Fruit fly (Drosophila melanogaster) whole organism, embryonic: ENCODE results near the gene Larp7.

Experiments
- Atf6 ChIP-seq: fragments of 200-800 bp; sonication (Bioruptor generic); IDR thresholded peaks from 2 replicates; pipeline ENCODE4 v1.3.6; 2022; ENCODE audit warnings: missing biosample characterization, missing genetic modification characterization
- B-H1 ChIP-seq: fragments of 200-800 bp; sonication (Bioruptor generic); IDR thresholded peaks from 3 replicates; pipeline ENCODE4 v1.3.6; 2022; ENCODE audit warnings: missing biosample characterization, missing genetic modification characterization
- CG10543 ChIP-seq: fragments of 200-800 bp; sonication (Bioruptor generic); optimal IDR thresholded peaks from 3 replicates; lab custom pipeline; 2017; ENCODE audit warnings: missing biosample characterization, mild to moderate bottlenecking, missing genetic modification characterization, moderate library complexity
- CG11723 ChIP-seq: fragments of 200-800 bp; sonication (Bioruptor generic); optimal IDR thresholded peaks from 2 replicates; lab custom pipeline; 2017; ENCODE audit warnings: missing biosample characterization, mild to moderate bottlenecking, missing genetic modification characterization
- CG12104 ChIP-seq: fragments of 200-800 bp; sonication (Bioruptor generic); optimal IDR thresholded peaks from 3 replicates; lab custom pipeline; 2016; ENCODE audit warnings: missing biosample characterization, missing genetic modification characterization
- CG14965 ChIP-seq: fragments of 200-800 bp; sonication (Bioruptor generic); optimal IDR thresholded peaks from 2 replicates; lab custom pipeline; 2016; ENCODE audit warnings: missing biosample characterization, missing genetic modification characterization, borderline replicate concordance
- CG16813 ChIP-seq: fragments of 200-800 bp; sonication (Bioruptor generic); IDR thresholded peaks from 3 replicates; pipeline ENCODE4 v1.3.6; 2022; ENCODE audit warnings: missing biosample characterization, missing genetic modification characterization; ENCODE audit not compliant: partially characterized antibody
- CG17912 ChIP-seq: fragments of 200-800 bp; sonication (Bioruptor generic); optimal IDR thresholded peaks from 2 replicates; lab custom pipeline; 2018; ENCODE audit warnings: missing biosample characterization, mild to moderate bottlenecking, missing genetic modification characterization
- CG1832 ChIP-seq: fragments of 200-800 bp; sonication (Bioruptor generic); optimal IDR thresholded peaks from 2 replicates; lab custom pipeline; 2017; ENCODE audit warnings: missing biosample characterization, mild to moderate bottlenecking, missing genetic modification characterization, inconsistent platforms
- CG18476 ChIP-seq: fragments of 200-800 bp; sonication (Bioruptor generic); optimal IDR thresholded peaks from 2 replicates; lab custom pipeline; 2016; ENCODE audit warnings: missing biosample characterization, mild to moderate bottlenecking, missing genetic modification characterization
- CG18619 ChIP-seq: fragments of 200-800 bp; sonication (Bioruptor generic); optimal IDR thresholded peaks from 3 replicates; lab custom pipeline; 2017; ENCODE audit warnings: missing biosample characterization, mild to moderate bottlenecking, missing genetic modification characterization
- CG2712 ChIP-seq: fragments of 200-800 bp; optimal IDR thresholded peaks from 3 replicates; lab custom pipeline; 2019; ENCODE audit warnings: missing biosample characterization, mild to moderate bottlenecking, missing genetic modification characterization, moderate library complexity
- CG30020 ChIP-seq: fragments of 200-800 bp; optimal IDR thresholded peaks from 2 replicates; lab custom pipeline; 2019; ENCODE audit warnings: missing biosample characterization, mild to moderate bottlenecking, missing genetic modification characterization, moderate library complexity
- CG30431 ChIP-seq: fragments of 200-800 bp; sonication (Bioruptor generic); optimal IDR thresholded peaks from 2 replicates; lab custom pipeline; 2017; ENCODE audit warnings: missing biosample characterization, missing genetic modification characterization
- CG31224 ChIP-seq: fragments of 200-800 bp; sonication (Bioruptor generic); IDR thresholded peaks from 2 replicates; pipeline ENCODE4 v1.3.6; 2022; ENCODE audit warnings: missing biosample characterization, missing genetic modification characterization
- CG4854 ChIP-seq: fragments of 200-800 bp; sonication (Bioruptor generic); optimal IDR thresholded peaks from 2 replicates; lab custom pipeline; 2016; ENCODE audit warnings: missing biosample characterization, missing genetic modification characterization, inconsistent platforms
- CG6791 ChIP-seq: fragments of 200-800 bp; sonication (Bioruptor generic); IDR thresholded peaks from 3 replicates; pipeline ENCODE4 v1.3.6; 2022; ENCODE audit warnings: missing biosample characterization, missing genetic modification characterization; ENCODE audit not compliant: partially characterized antibody
- CG8359 ChIP-seq: fragments of 200-800 bp; sonication (Bioruptor generic); optimal IDR thresholded peaks from 2 replicates; lab custom pipeline; 2017; ENCODE audit warnings: missing biosample characterization, mild to moderate bottlenecking, missing genetic modification characterization, borderline replicate concordance
- CG8944 ChIP-seq: fragments of 200-800 bp; sonication (Bioruptor generic); optimal IDR thresholded peaks from 3 replicates; lab custom pipeline; 2016; ENCODE audit warnings: missing biosample characterization, missing genetic modification characterization
- CG9876 ChIP-seq: fragments of 200-800 bp; sonication (Bioruptor generic); optimal IDR thresholded peaks from 2 replicates; lab custom pipeline; 2016; ENCODE audit warnings: missing biosample characterization, missing genetic modification characterization
- D19B ChIP-seq: fragments of 200-800 bp; sonication (Bioruptor generic); optimal IDR thresholded peaks from 2 replicates; lab custom pipeline; 2017; ENCODE audit warnings: missing biosample characterization, mild to moderate bottlenecking, missing genetic modification characterization
- Dll ChIP-seq: fragments of 200-800 bp; sonication (Bioruptor generic); IDR thresholded peaks from 4 replicates; pipeline ENCODE4 v1.3.6; 2022; ENCODE audit warnings: missing biosample characterization, missing genetic modification characterization; ENCODE audit not compliant: partially characterized antibody
- Doc3 ChIP-seq: fragments of 200-800 bp; sonication (Bioruptor generic); IDR thresholded peaks from 3 replicates; pipeline ENCODE4 v1.3.6; 2022; ENCODE audit warnings: missing biosample characterization, missing genetic modification characterization; ENCODE audit not compliant: partially characterized antibody
- Ets65A ChIP-seq: fragments of 200-800 bp; sonication (Bioruptor generic); peaks from one replicate; lab custom pipeline; 2016; ENCODE audit warnings: missing biosample characterization, missing genetic modification characterization
- Fer2 ChIP-seq: fragments of 200-800 bp; sonication (Bioruptor generic); optimal IDR thresholded peaks from 2 replicates; lab custom pipeline; 2018; ENCODE audit warnings: missing biosample characterization, mild to moderate bottlenecking, missing genetic modification characterization, moderate library complexity
- HLH3B ChIP-seq: fragments of 200-800 bp; sonication (Bioruptor generic); IDR thresholded peaks from 2 replicates; pipeline ENCODE4 v1.3.6; 2022; ENCODE audit warnings: missing biosample characterization, missing genetic modification characterization
- Meics ChIP-seq: fragments of 200-800 bp; sonication (Bioruptor generic); optimal IDR thresholded peaks from 2 replicates; lab custom pipeline; 2017; ENCODE audit warnings: missing biosample characterization, mild to moderate bottlenecking, missing genetic modification characterization
- NC2α ChIP-seq: fragments of 200-800 bp; sonication (Bioruptor generic); optimal IDR thresholded peaks from 2 replicates; lab custom pipeline; 2016; ENCODE audit warnings: missing biosample characterization, missing genetic modification characterization
- NK7.1 ChIP-seq: fragments of 200-800 bp; sonication (Bioruptor generic); optimal IDR thresholded peaks from 3 replicates; lab custom pipeline; 2016; ENCODE audit warnings: missing biosample characterization, missing genetic modification characterization
- Neu2 ChIP-seq: fragments of 200-800 bp; sonication (Bioruptor generic); optimal IDR thresholded peaks from 3 replicates; lab custom pipeline; 2016; ENCODE audit warnings: missing biosample characterization, missing genetic modification characterization, borderline replicate concordance
- Six4 ChIP-seq: fragments of 200-800 bp; sonication (Bioruptor generic); optimal IDR thresholded peaks from 2 replicates; lab custom pipeline; 2016; ENCODE audit warnings: missing biosample characterization, missing genetic modification characterization
- Spps ChIP-seq: fragments of 200-800 bp; sonication (Bioruptor generic); optimal IDR thresholded peaks from 2 replicates; lab custom pipeline; 2018; ENCODE audit warnings: missing biosample characterization, mild to moderate bottlenecking, missing genetic modification characterization
- Sry-δ ChIP-seq: fragments of 200-800 bp; sonication (Bioruptor generic); optimal IDR thresholded peaks from 2 replicates; lab custom pipeline; 2016; ENCODE audit warnings: missing biosample characterization, missing genetic modification characterization
- bcd ChIP-seq: fragments of 200-800 bp; sonication (Bioruptor generic); optimal IDR thresholded peaks from 2 replicates; lab custom pipeline; 2017; ENCODE audit warnings: missing biosample characterization, mild to moderate bottlenecking, missing genetic modification characterization
- cg ChIP-seq: fragments of 200-800 bp; sonication (Bioruptor generic); optimal IDR thresholded peaks from 3 replicates; lab custom pipeline; 2019; ENCODE audit warnings: missing biosample characterization, mild to moderate bottlenecking, missing genetic modification characterization, moderate library complexity
- ci ChIP-seq: fragments of 200-800 bp; sonication (Bioruptor generic); IDR thresholded peaks from 3 replicates; pipeline ENCODE4 v1.3.6; 2022; ENCODE audit warnings: missing biosample characterization, missing genetic modification characterization
- crol ChIP-seq: fragments of 200-800 bp; sonication (Bioruptor generic); IDR thresholded peaks from 2 replicates; pipeline ENCODE4 v1.3.6; 2022; ENCODE audit warnings: missing biosample characterization, missing genetic modification characterization
- ewg ChIP-seq: fragments of 200-800 bp; sonication (Bioruptor generic); optimal IDR thresholded peaks from 3 replicates; lab custom pipeline; 2017; ENCODE audit warnings: mild to moderate bottlenecking, missing biosample characterization, missing genetic modification reagents, missing genetic modification characterization
- gfzf ChIP-seq: fragments of 200-800 bp; sonication (Bioruptor generic); optimal IDR thresholded peaks from 2 replicates; lab custom pipeline; 2016; ENCODE audit warnings: missing biosample characterization, mild to moderate bottlenecking, missing genetic modification characterization, moderate library complexity
- gsb-n ChIP-seq: fragments of 200-800 bp; sonication (Bioruptor generic); optimal IDR thresholded peaks from 3 replicates; lab custom pipeline; 2018; ENCODE audit warnings: missing biosample characterization, mild to moderate bottlenecking, missing genetic modification characterization
- her ChIP-seq: fragments of 200-800 bp; sonication (Bioruptor generic); optimal IDR thresholded peaks from 2 replicates; lab custom pipeline; 2016; ENCODE audit warnings: missing biosample characterization, missing genetic modification characterization
- ind ChIP-seq: fragments of 200-800 bp; sonication (Bioruptor generic); optimal IDR thresholded peaks from 3 replicates; lab custom pipeline; 2016; ENCODE audit warnings: missing biosample characterization, missing genetic modification characterization
- p53 ChIP-seq: fragments of 200-800 bp; sonication (Bioruptor generic); optimal IDR thresholded peaks from 2 replicates; lab custom pipeline; 2016; ENCODE audit warnings: missing biosample characterization, missing genetic modification characterization
- pnt ChIP-seq: fragments of 200-800 bp; sonication (Bioruptor generic); optimal IDR thresholded peaks from 3 replicates; lab custom pipeline; 2016; ENCODE audit warnings: missing biosample characterization, missing genetic modification characterization
- psq ChIP-seq: fragments of 200-800 bp; sonication (Bioruptor generic); optimal IDR thresholded peaks from 2 replicates; lab custom pipeline; 2017; ENCODE audit warnings: missing biosample characterization, missing genetic modification characterization
- sens ChIP-seq: fragments of 200-800 bp; sonication (Bioruptor generic); peaks from one replicate; lab custom pipeline; 2016; ENCODE audit warnings: missing biosample characterization, missing genetic modification characterization
- seq ChIP-seq: fragments of 200-800 bp; sonication (Bioruptor generic); IDR thresholded peaks from 2 replicates; pipeline ENCODE4 v1.3.6; 2022; ENCODE audit warnings: missing biosample characterization, missing genetic modification characterization
- trh ChIP-seq: fragments of 200-800 bp; sonication (Bioruptor generic); optimal IDR thresholded peaks from 2 replicates; lab custom pipeline; 2016; ENCODE audit warnings: missing biosample characterization, missing genetic modification characterization
- yki ChIP-seq: fragments of >200 bp; optimal IDR thresholded peaks from 3 replicates; lab custom pipeline; 2018
- zfh1 ChIP-seq: fragments of 200-800 bp; sonication (Bioruptor generic); IDR thresholded peaks from 3 replicates; pipeline ENCODE4 v1.3.6; 2022; ENCODE audit warnings: missing biosample characterization, missing genetic modification characterization

Larp7 gene

dm6 chrX:9248040-9248439, 4.4 kb downstream of the Larp7 start (continued):
- TF ChIP-seq ci (no peak; the same call in 2 of the 3 replicates), NK7.1 (no peak), CG14965 (GFP tag; lab: Kevin White, UChicago) (no peak), Six4 (no peak), sens (GFP tag; lab: Kevin White, UChicago) (peak; percentile 59), cg (GFP tag; lab: Kevin White, UChicago) (peak; percentile 61), gfzf (GFP tag; lab: Kevin White, UChicago) (no peak), D19B (no peak), gsb-n (tag; lab: Kevin White, UChicago) (peak; percentile 21), NC2α (GFP tag; lab: Kevin White, UChicago) (no peak), CG12104 (no peak), CG8359 (GFP tag; lab: Kevin White, UChicago) (no peak)

dm6 chrX:9250161-9250831, 6.7 kb downstream of the Larp7 start, which contains the start of gene CG17754:
Gene CG17754 (plus strand): TSS chrX:9250420.
- no peak for TF ChIP-seq psq (GFP tag; lab: Kevin White, UChicago)
- no peak for TF ChIP-seq NK7.1
- no peak for TF ChIP-seq CG10543
- no peak for TF ChIP-seq seq (GFP tag; lab: Robert Waterston, UW)
- TF ChIP-seq CG4854 (GFP tag; lab: Kevin White, UChicago) = no peak
- TF ChIP-seq Atf6 (GFP tag; lab: Robert Waterston, UW) = no peak
- TF ChIP-seq Ets65A = no peak
- no peak for TF ChIP-seq bcd (GFP tag; lab: Kevin White, UChicago)
- no peak for TF ChIP-seq Fer2
- TF ChIP-seq trh = no peak
- TF ChIP-seq CG9876 (GFP tag; lab: Kevin White, UChicago) = no peak
- no peak for TF ChIP-seq p53
- TF ChIP-seq CG31224 (GFP tag; lab: Robert Waterston, UW) = no peak
- no peak for TF ChIP-seq CG8944 (GFP tag; lab: Kevin White, UChicago)
- TF ChIP-seq CG6791 = no peak
- no peak for TF ChIP-seq ewg (GFP tag; lab: Kevin White, UChicago)
- peak; percentile 17 for TF ChIP-seq CG30020 (tag; lab: Kevin White, UChicago)
- no peak for TF ChIP-seq CG18619 (GFP tag; lab: Kevin White, UChicago)
- no peak for TF ChIP-seq Neu2 (GFP tag; lab: Kevin White, UChicago)
- TF ChIP-seq CG16813 (GFP tag; lab: Robert Waterston, UW) = peak; percentile 19; the same call in 1 of the 3 replicates
- no peak for TF ChIP-seq Spps (tag; lab: Kevin White, UChicago)
- no peak for TF ChIP-seq Sry-δ (GFP tag; lab: Kevin White, UChicago)
- no peak for TF ChIP-seq HLH3B (GFP tag; lab: Robert Waterston, UW)
- no peak for TF ChIP-seq CG17912 (GFP tag; lab: Kevin White, UChicago)
- peak; percentile 82 for TF ChIP-seq gfzf (GFP tag; lab: Kevin White, UChicago)
- TF ChIP-seq CG2712 (tag; lab: Kevin White, UChicago) = peak; percentile 13
- no peak for TF ChIP-seq Doc3 (GFP tag; lab: Robert Waterston, UW)
- TF ChIP-seq CG11723 (GFP tag; lab: Kevin White, UChicago) = no peak
- TF ChIP-seq CG30431 (GFP tag; lab: Kevin White, UChicago) = no peak
- no peak for TF ChIP-seq her (GFP tag; lab: Kevin White, UChicago)
- no peak for TF ChIP-seq pnt (GFP tag; lab: Kevin White, UChicago)
- TF ChIP-seq ind (GFP tag; lab: Kevin White, UChicago) = no peak
- TF ChIP-seq crol = peak; percentile 35; the same call in 1 of the 2 replicates
- TF ChIP-seq B-H1 (GFP tag; lab: Robert Waterston, UW) = no peak
- TF ChIP-seq CG1832 (GFP tag; lab: Kevin White, UChicago) = no peak
- no peak for TF ChIP-seq yki (lab: Kevin White, UChicago)
- no peak for TF ChIP-seq Meics (GFP tag; lab: Kevin White, UChicago)
- TF ChIP-seq Dll = no peak
- TF ChIP-seq CG18476 (GFP tag; lab: Kevin White, UChicago) = no peak
- TF ChIP-seq zfh1 (GFP tag; lab: Robert Waterston, UW) = no peak
